Fruit fly (Drosophila melanogaster): ENCODE measurements around the gene CG18048.

- no peak for TF ChIP-seq CG6854 (GFP tag; optimal IDR thresholded peaks at IDR 0.05)
- no peak for TF ChIP-seq CG3919 (GFP tag; optimal IDR thresholded peaks at IDR 0.05)
- TF ChIP-seq CG4318 (GFP tag; optimal IDR thresholded peaks at IDR 0.05) = no peak
- no peak for TF ChIP-seq Lpt (GFP tag; optimal IDR thresholded peaks at IDR 0.05)
- TF ChIP-seq Eip78C (GFP tag) = no peak
- TF ChIP-seq CG6808 (GFP tag; optimal IDR thresholded peaks at IDR 0.05) = no peak
- no peak for TF ChIP-seq OdsH (GFP tag; optimal IDR thresholded peaks at IDR 0.05)
- TF ChIP-seq CG6163 (GFP tag; IDR thresholded peaks at IDR 0.05) = no peak
- TF ChIP-seq net (GFP tag; optimal IDR thresholded peaks at IDR 0.05) = no peak
These were observed 3.0 kb downstream of the CG18048 start, which contains the start of gene Hr83 for dm6 chr3R:6348943-6349342.
